Worm (Caenorhabditis elegans) whole organism, L4 larva: ENCODE results near the gene ckb-3.

Experiments
- F26F4.8 ChIP-seq: fragments of 200-800 bp; sonication (Bioruptor generic); conservative IDR thresholded peaks from 2 replicates; pipeline ENCODE4 v1.3.6; 2022; ENCODE audit warnings: missing genetic modification characterization, missing compliant biosample characterization
- F37D6.2 ChIP-seq: sonication (generic microtip); optimal IDR thresholded peaks from 2 replicates; lab custom pipeline; 2016; ENCODE audit warnings: mild to moderate bottlenecking, missing genetic modification characterization, missing compliant biosample characterization
- F44E2.7 ChIP-seq: fragments of 200-800 bp; sonication (Bioruptor generic); IDR thresholded peaks from 2 replicates; pipeline ENCODE4 v2.1.2; 2022; ENCODE audit warnings: missing genetic modification characterization, missing compliant biosample characterization
- T26A8.4 ChIP-seq: fragments of 200-800 bp; sonication (Bioruptor generic); IDR thresholded peaks from 2 replicates; pipeline ENCODE4 v1.3.6; 2022; ENCODE audit warnings: missing genetic modification characterization, missing compliant biosample characterization
- Y105C5A.15 ChIP-seq: fragments of 200-800 bp; sonication (Bioruptor generic); IDR thresholded peaks from 2 replicates; pipeline ENCODE4 v1.3.6; 2022; ENCODE audit warnings: missing genetic modification characterization, missing compliant biosample characterization
- Y48G9A.11 ChIP-seq: fragments of 200-800 bp; sonication (Bioruptor generic); IDR thresholded peaks from 2 replicates; pipeline ENCODE4 v1.3.6; 2022; ENCODE audit warnings: missing genetic modification reagents, missing genetic modification characterization, missing compliant biosample characterization
- Y5F2A.4 ChIP-seq: fragments of 200-800 bp; sonication (Bioruptor generic); optimal IDR thresholded peaks from 2 replicates; lab custom pipeline; 2018; ENCODE audit warnings: mild to moderate bottlenecking, missing genetic modification characterization, missing compliant biosample characterization
- ceh-20 ChIP-seq: fragments of 200-800 bp; sonication (Bioruptor generic); IDR thresholded peaks from 2 replicates; pipeline ENCODE4 v1.3.6; 2022; ENCODE audit warnings: missing genetic modification reagents, missing genetic modification characterization, missing compliant biosample characterization
- ceh-28 ChIP-seq: fragments of 150-350 bp; optimal IDR thresholded peaks from 2 replicates; lab custom pipeline; 2014; ENCODE audit warnings: missing biosample characterization, missing genetic modification reagents, missing genetic modification characterization
- ceh-62 ChIP-seq: sonication (generic microtip); optimal IDR thresholded peaks from 2 replicates; lab custom pipeline; 2017; ENCODE audit warnings: missing biosample characterization, missing genetic modification characterization
- daf-16 ChIP-seq, 3 experiments: sonication (generic microtip); optimal IDR thresholded peaks; 2 replicates each; lab custom pipeline; 2016 to 2017; ENCODE audit warnings: missing genetic modification characterization in 3 of 3, missing genetic modification reagents in 3 of 3, mild to moderate bottlenecking in 2 of 3, missing compliant biosample characterization in 2 of 3, missing biosample characterization in 1 of 3, moderate library complexity in 1 of 3
- daf-19 ChIP-seq: fragments of 200-800 bp; sonication (Bioruptor generic); conservative IDR thresholded peaks from 2 replicates; pipeline ENCODE4 v1.3.6; 2022; ENCODE audit warnings: missing genetic modification characterization, missing compliant biosample characterization
- daf-8 ChIP-seq: fragments of 200-800 bp; sonication (Bioruptor generic); IDR thresholded peaks from 2 replicates; pipeline ENCODE4 v1.3.6; 2022; ENCODE audit warnings: missing genetic modification characterization, missing compliant biosample characterization
- dmd-6 ChIP-seq: fragments of 200-800 bp; sonication (Bioruptor generic); IDR thresholded peaks from 2 replicates; pipeline ENCODE4 v1.3.6; 2022; ENCODE audit warnings: missing genetic modification reagents, missing genetic modification characterization, missing compliant biosample characterization
- dmd-8 ChIP-seq: fragments of 200-800 bp; sonication (Bioruptor generic); IDR thresholded peaks from 2 replicates; pipeline ENCODE4 v1.3.6; 2022; ENCODE audit warnings: missing genetic modification characterization, missing compliant biosample characterization
- dmd-9 ChIP-seq: fragments of 200-800 bp; sonication (Bioruptor generic); IDR thresholded peaks from 2 replicates; pipeline ENCODE4 v1.3.6; 2022; ENCODE audit warnings: missing genetic modification reagents, missing genetic modification characterization, missing compliant biosample characterization
- dpl-1 ChIP-seq: fragments of 150-350 bp; optimal IDR thresholded peaks from 2 replicates; lab custom pipeline; 2014; ENCODE audit warnings: missing biosample characterization, missing genetic modification reagents, missing genetic modification characterization
- duxl-1 ChIP-seq: sonication (generic microtip); optimal IDR thresholded peaks from 2 replicates; lab custom pipeline; 2016; ENCODE audit warnings: mild to moderate bottlenecking, missing genetic modification characterization, moderate library complexity, missing compliant biosample characterization; ENCODE audit not compliant: poor library complexity
- egl-43 ChIP-seq: fragments of 200-800 bp; sonication (Bioruptor generic); IDR thresholded peaks from 2 replicates; pipeline ENCODE4 v1.3.6; 2022; ENCODE audit warnings: missing genetic modification reagents, missing genetic modification characterization, missing compliant biosample characterization
- gei-8 ChIP-seq: fragments of 200-800 bp; sonication (Bioruptor generic); optimal IDR thresholded peaks from 2 replicates; lab custom pipeline; 2018; ENCODE audit warnings: mild to moderate bottlenecking, missing genetic modification characterization, missing compliant biosample characterization
- hif-1 ChIP-seq, 2 experiments: sonication (generic microtip); optimal IDR thresholded peaks; 2 replicates each; lab custom pipeline; 2016 to 2017; ENCODE audit warnings: missing compliant biosample characterization in 2 of 2, missing genetic modification characterization in 2 of 2, missing genetic modification reagents in 2 of 2, missing genotype in 2 of 2, mild to moderate bottlenecking in 1 of 2
- hlh-30 ChIP-seq: sonication (generic microtip); optimal IDR thresholded peaks from 2 replicates; lab custom pipeline; 2017; ENCODE audit warnings: antibody characterized with exemption, mild to moderate bottlenecking, missing genetic modification characterization, missing compliant biosample characterization; ENCODE audit not compliant: insufficient read depth
- hmg-1.1 ChIP-seq: fragments of 200-800 bp; sonication (Bioruptor generic); IDR thresholded peaks from 2 replicates; pipeline ENCODE4 v1.3.6; 2022; ENCODE audit warnings: missing genetic modification reagents, missing genetic modification characterization, missing compliant biosample characterization
- lin-1 ChIP-seq: fragments of 200-800 bp; sonication (Bioruptor generic); IDR thresholded peaks from 2 replicates; pipeline ENCODE4 v1.3.6; 2022; ENCODE audit warnings: missing genetic modification reagents, missing genetic modification characterization, missing compliant biosample characterization
- lsy-2 ChIP-seq, 2 experiments: fragments of 150-350 bp in 1 of 2; sonication (generic microtip) in 1 of 2; optimal IDR thresholded peaks; 2 replicates each; lab custom pipeline; 2014 to 2017; ENCODE audit warnings: missing biosample characterization in 2 of 2, missing genetic modification characterization in 2 of 2
- mdl-1 ChIP-seq, 2 experiments: fragments of 150-350 bp in 1 of 2; sonication (generic microtip) in 1 of 2; optimal IDR thresholded peaks; 2 replicates each; lab custom pipeline; 2014 to 2017; ENCODE audit warnings: missing biosample characterization in 2 of 2, missing genetic modification characterization in 2 of 2
- mep-1 ChIP-seq: fragments of 150-350 bp; sonication (generic microtip); optimal IDR thresholded peaks from 3 replicates; lab custom pipeline; 2014; ENCODE audit warnings: missing biosample characterization, missing genetic modification characterization
- mes-2 ChIP-seq: sonication (generic microtip); optimal IDR thresholded peaks from 2 replicates; lab custom pipeline; 2016; ENCODE audit warnings: missing genotype, mild to moderate bottlenecking, missing genetic modification characterization, missing compliant biosample characterization; ENCODE audit not compliant: poor library complexity, severe bottlenecking
- nhr-111 ChIP-seq: fragments of 200-800 bp; sonication (Bioruptor generic); optimal IDR thresholded peaks from 2 replicates; lab custom pipeline; 2018; ENCODE audit warnings: mild to moderate bottlenecking, missing genetic modification characterization, missing compliant biosample characterization
- nhr-77 ChIP-seq: fragments of 150-350 bp; optimal IDR thresholded peaks from 2 replicates; lab custom pipeline; 2014; ENCODE audit warnings: missing biosample characterization, missing genetic modification characterization
- rbr-2 ChIP-seq: sonication (generic microtip); optimal IDR thresholded peaks from 2 replicates; lab custom pipeline; 2016; ENCODE audit warnings: missing genotype, missing genetic modification characterization, missing compliant biosample characterization
- saeg-2 ChIP-seq: fragments of 200-800 bp; sonication (Bioruptor generic); IDR thresholded peaks from 2 replicates; pipeline ENCODE4 v1.3.6; 2022; ENCODE audit warnings: missing genetic modification reagents, missing genetic modification characterization, missing compliant biosample characterization
- snpc-1.2 ChIP-seq: fragments of 200-800 bp; sonication (Bioruptor generic); IDR thresholded peaks from 2 replicates; pipeline ENCODE4 v1.3.6; 2022; ENCODE audit warnings: missing genetic modification reagents, missing genetic modification characterization, missing compliant biosample characterization
- snpc-4 ChIP-seq: fragments of 150-350 bp; optimal IDR thresholded peaks from 2 replicates; lab custom pipeline; 2014; ENCODE audit warnings: missing biosample characterization, missing genetic modification characterization
- spr-1 ChIP-seq: sonication (generic microtip); optimal IDR thresholded peaks from 2 replicates; lab custom pipeline; 2016; ENCODE audit warnings: mild to moderate bottlenecking, missing genetic modification characterization, missing compliant biosample characterization
- spr-3 ChIP-seq: fragments of 200-800 bp; sonication (Bioruptor generic); optimal IDR thresholded peaks from 2 replicates; lab custom pipeline; 2018; ENCODE audit warnings: mild to moderate bottlenecking, missing genetic modification characterization, missing compliant biosample characterization
- tra-1 ChIP-seq: fragments of 200-800 bp; sonication (Bioruptor generic); IDR thresholded peaks from 2 replicates; pipeline ENCODE4 v1.3.6; 2022; ENCODE audit warnings: missing genetic modification reagents, missing genetic modification characterization, missing compliant biosample characterization
- zfp-3 ChIP-seq: fragments of 200-800 bp; sonication (Bioruptor generic); conservative IDR thresholded peaks from 2 replicates; pipeline ENCODE4 v1.3.6; 2022; ENCODE audit warnings: missing genetic modification reagents, missing genetic modification characterization, missing compliant biosample characterization
- zip-2 ChIP-seq: fragments of 150-350 bp; optimal IDR thresholded peaks from 2 replicates; lab custom pipeline; 2014; ENCODE audit warnings: missing biosample characterization, missing genetic modification characterization
- ztf-7 ChIP-seq: fragments of 150-350 bp; optimal IDR thresholded peaks from 2 replicates; lab custom pipeline; 2014; ENCODE audit warnings: missing biosample characterization, missing genetic modification characterization

Gene ckb-3

ce11 chrIII:4414041-4414440 lies 43.4 kb downstream of the ckb-3 start (continued):
- TF ChIP-seq snpc-1.2 (GFP tag; lab: Robert Waterston, UW): peak; percentile 68
- TF ChIP-seq ceh-20 (GFP tag; lab: Robert Waterston, UW): peak; percentile 82
- peak; percentile 84 for TF ChIP-seq T26A8.4 (GFP tag; lab: Robert Waterston, UW)
- TF ChIP-seq daf-8 (GFP tag; lab: Robert Waterston, UW): 0 out of 2 replicates have a peak, but pooled peaks have one; percentile 16
- peak; percentile 47 for TF ChIP-seq ztf-7 (tag; lab: Kevin White, UChicago)
- TF ChIP-seq saeg-2 (GFP tag; lab: Robert Waterston, UW): peak; percentile 56; the same call in 1 of the 2 replicates
- 0 out of 2 replicates have a peak, but pooled peaks have one; percentile 60 for TF ChIP-seq F26F4.8 (GFP tag; lab: Robert Waterston, UW)
- peak; percentile 51; the same call in 1 of the 2 replicates for TF ChIP-seq tra-1
- TF ChIP-seq snpc-4 (tag; lab: Kevin White, UChicago): peak; percentile 90
- peak; percentile 86 for TF ChIP-seq egl-43 (GFP tag; lab: Robert Waterston, UW)
- TF ChIP-seq F44E2.7: peak; percentile 71; the same call in 1 of the 2 replicates
- TF ChIP-seq zfp-3 (GFP tag; lab: Robert Waterston, UW): peak; percentile 74; the same call in 1 of the 2 replicates
- TF ChIP-seq duxl-1: peak; percentile 67
- TF ChIP-seq lsy-2 (tag; optimal IDR thresholded peaks at IDR 0.05; lab: Kevin White, UChicago): peak; percentile 28 to 74
- TF ChIP-seq Y48G9A.11: 0 out of 2 replicates have a peak, but pooled peaks have one; percentile 39
- peak; percentile 65 for TF ChIP-seq rbr-2 (tag; lab: Kevin White, UChicago)
- TF ChIP-seq lin-1: peak; percentile 46; the same call in 1 of the 2 replicates
- peak; percentile 79; the same call in 1 of the 2 replicates for TF ChIP-seq Y105C5A.15 (GFP tag; lab: Robert Waterston, UW)
- peak; percentile 5 for TF ChIP-seq F37D6.2 (tag; lab: Kevin White, UChicago)
- peak; percentile 67 for TF ChIP-seq mes-2 (tag; lab: Kevin White, UChicago)
- peak; percentile 38 for TF ChIP-seq spr-3 (GFP tag; lab: Kevin White, UChicago)
- peak; percentile 65 for TF ChIP-seq Y5F2A.4 (GFP tag; lab: Kevin White, UChicago)
- TF ChIP-seq spr-1: peak; percentile 12
- TF ChIP-seq mep-1: peak; percentile 56
- TF ChIP-seq dpl-1 (GFP tag; lab: Kevin White, UChicago): peak; percentile 41
- TF ChIP-seq hlh-30 (tag; lab: Kevin White, UChicago): peak; percentile 36
- peak; percentile 87 for TF ChIP-seq hmg-1.1 (GFP tag; lab: Robert Waterston, UW)

- TF ChIP-seq hmg-1.1 (GFP tag; lab: Robert Waterston, UW) (no peak), gei-8 (no peak), mes-2 (tag; lab: Kevin White, UChicago) (no peak)
- TF ChIP-seq, all 104 proteins: peak for 0
Observed at ce11 chrIII:4415135-4415534, 44.5 kb downstream of the ckb-3 start, which contains the start of gene R07E5.11. Gene R07E5.11 (minus strand): TSS chrIII:4415235.

ce11 chrIII:4417956-4418355 lies 47.3 kb downstream of the ckb-3 start, which contains the start of the genes R07E5.19 and pdcd-2:
Gene R07E5.19 (minus strand): TSS chrIII:4418056.
Gene pdcd-2 (minus strand): TSS chrIII:4418057.
- no peak for TF ChIP-seq nhr-111 (GFP tag; lab: Kevin White, UChicago)
- TF ChIP-seq dmd-9 (GFP tag; lab: Robert Waterston, UW): no peak
- TF ChIP-seq dmd-8: no peak

- peak; percentile 25 for TF ChIP-seq duxl-1
- peak in 1 of 2 experiments; percentile 72 for TF ChIP-seq hif-1 (tag; optimal IDR thresholded peaks at IDR 0.05; lab: Kevin White, UChicago)
- peak; percentile 17 for TF ChIP-seq nhr-77 (tag; lab: Kevin White, UChicago)
- no peak for TF ChIP-seq ceh-28
- TF ChIP-seq mep-1: peak; percentile 70
- peak in 1 of 2 experiments; percentile 15 for TF ChIP-seq mdl-1 (tag; optimal IDR thresholded peaks at IDR 0.05; lab: Kevin White, UChicago)
- peak; percentile 55 for TF ChIP-seq rbr-2 (tag; lab: Kevin White, UChicago)
- TF ChIP-seq F37D6.2 (tag; lab: Kevin White, UChicago): no peak
- TF ChIP-seq daf-16 (GFP tag; optimal IDR thresholded peaks at IDR 0.05; lab: Kevin White, UChicago): no peak
- peak; percentile 36 for TF ChIP-seq daf-16 (tag; optimal IDR thresholded peaks at IDR 0.05; lab: Kevin White, UChicago)
- TF ChIP-seq lsy-2 (tag; optimal IDR thresholded peaks at IDR 0.05; lab: Kevin White, UChicago): peak in 1 of 2 experiments; percentile 80
- TF ChIP-seq dpl-1 (GFP tag; lab: Kevin White, UChicago): peak; percentile 88
- peak; percentile 76 for TF ChIP-seq mes-2 (tag; lab: Kevin White, UChicago)
- no peak for TF ChIP-seq ceh-62
- TF ChIP-seq daf-19 (GFP tag; lab: Robert Waterston, UW): 0 out of 2 replicates have a peak, but pooled peaks have one; percentile 35
- no peak for TF ChIP-seq zip-2 (tag; lab: Kevin White, UChicago)
- peak; percentile 40; the same call in 1 of the 2 replicates for TF ChIP-seq dmd-6
Observed at ce11 chrIII:4419117-4419978, 48.7 kb downstream of the ckb-3 start, which contains the start of the genes R07E5.7 and cku-80. Gene R07E5.7 (minus strand): TSS chrIII:4419167. Gene cku-80 (plus strand): TSS chrIII:4419848.
